Worm (Caenorhabditis elegans): ENCODE results near the gene sre-6.

sre-6 gene

DNA sequence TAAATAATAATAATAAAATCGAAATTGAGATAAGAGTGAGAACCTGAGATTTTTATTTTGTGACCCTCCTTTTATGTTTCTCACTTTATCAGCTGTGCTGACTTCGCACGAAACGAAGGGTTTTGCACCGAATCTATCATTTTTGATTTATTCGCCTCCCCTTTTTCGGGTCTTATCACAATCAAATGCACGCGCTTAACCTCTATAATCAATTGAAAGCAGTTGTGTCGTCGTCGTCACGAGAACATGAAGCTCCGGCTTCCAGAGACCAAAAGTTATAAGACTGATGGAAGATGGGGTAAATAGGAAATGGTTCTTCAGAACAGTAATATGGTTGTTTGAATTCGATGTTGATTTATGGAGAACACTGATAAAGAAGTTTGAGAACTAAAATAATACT is 38.6 kb upstream of the sre-6 start, which contains the start of gene D1054.18 (continued):
- TF ChIP-seq blmp-1 (tag; optimal IDR thresholded peaks at IDR 0.05) (no peak), ceh-82 (tag; optimal IDR thresholded peaks at IDR 0.05) (no peak), nhr-47 (tag; optimal IDR thresholded peaks at IDR 0.05) (no peak), nhr-77 (tag; optimal IDR thresholded peaks at IDR 0.05) (no peak), ceh-63 (GFP tag; optimal IDR thresholded peaks at IDR 0.05) (no peak), mdl-1 (tag; optimal IDR thresholded peaks at IDR 0.05) (peak in 1 of 2 experiments; percentile 15), elt-2 (tag; optimal IDR thresholded peaks at IDR 0.05) (peak; percentile 94), tbx-2 (tag; optimal IDR thresholded peaks at IDR 0.05) (no peak), lin-35 (GFP tag; optimal IDR thresholded peaks at IDR 0.05) (peak in 1 of 2 experiments; percentile 28), dpl-1 (GFP tag; optimal IDR thresholded peaks at IDR 0.05) (no peak), sup-37 (GFP tag; optimal IDR thresholded peaks at IDR 0.05) (no peak), pag-3 (tag; optimal IDR thresholded peaks at IDR 0.05; ENCODE audit: borderline replicate concordance, insufficient read depth) (no peak), zag-1 (tag; optimal IDR thresholded peaks at IDR 0.05) (no peak), nhr-20 (tag; optimal IDR thresholded peaks at IDR 0.05) (peak; percentile 0), pqm-1 (tag; optimal IDR thresholded peaks at IDR 0.05) (peak; percentile 59), lin-14 (GFP tag; optimal IDR thresholded peaks at IDR 0.05) (no peak)

DNA sequence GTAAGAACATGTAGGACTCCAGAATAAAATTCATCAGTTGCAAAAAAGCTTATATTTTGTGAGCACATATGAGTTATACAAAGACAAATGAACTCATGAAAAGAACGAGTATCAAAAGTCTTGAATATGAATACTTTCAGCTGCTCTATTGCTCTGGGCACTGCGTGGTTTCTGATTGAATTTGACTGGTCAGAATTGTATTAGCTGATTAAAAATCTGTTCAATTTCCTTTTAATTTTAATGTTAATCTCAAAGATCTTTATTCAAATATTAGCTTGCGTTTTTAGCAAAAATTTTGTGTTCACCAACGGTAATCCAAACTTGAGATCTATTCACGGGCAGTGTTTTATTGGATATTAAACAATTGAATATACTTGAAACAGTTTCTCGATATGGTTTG is 35.5 kb upstream of the sre-6 start, which contains the start of gene srh-184:
Gene srh-184 (minus strand): TSS at position 101 of the 400 bp plus-strand sequence.
- TF ChIP-seq ztf-11 (tag; optimal IDR thresholded peaks at IDR 0.05) = no peak
- TF ChIP-seq efl-3 (GFP tag; optimal IDR thresholded peaks at IDR 0.05) = no peak
- TF ChIP-seq fkh-10 (GFP tag; optimal IDR thresholded peaks at IDR 0.05) = no peak
- no peak for TF ChIP-seq pqm-1 (tag; optimal IDR thresholded peaks at IDR 0.05)
- no peak for TF ChIP-seq vab-15 (tag; optimal IDR thresholded peaks at IDR 0.05)
- TF ChIP-seq jun-1 (tag; optimal IDR thresholded peaks at IDR 0.05) = no peak
- no peak for TF ChIP-seq grh-1 (GFP tag; IDR thresholded peaks at IDR 0.05)
- no peak for TF ChIP-seq rnt-1 (tag; optimal IDR thresholded peaks at IDR 0.05)
- TF ChIP-seq nhr-90 (tag; optimal IDR thresholded peaks at IDR 0.05; ENCODE audit: poor library complexity) = no peak

DNA sequence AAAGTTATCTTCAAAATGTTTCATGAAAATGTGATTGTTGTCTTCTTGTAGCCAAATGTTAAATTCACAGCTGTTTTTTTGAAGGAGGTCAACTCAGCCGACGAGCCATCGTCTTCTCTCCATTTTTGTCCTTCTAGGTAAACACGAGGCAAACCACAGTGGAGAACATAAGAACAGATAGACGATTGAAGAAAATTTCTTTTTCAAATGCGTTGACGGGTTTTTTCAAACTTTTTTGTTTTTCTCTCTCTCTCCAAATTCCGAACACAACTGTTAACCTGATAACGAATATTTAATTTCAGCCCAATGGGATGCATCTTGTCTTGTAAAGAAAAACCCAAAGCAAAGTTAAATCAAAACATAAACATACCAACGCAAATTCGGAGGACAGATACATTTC is 32.9 kb upstream of the sre-6 start, which contains the start of gene D1054.19:
Gene D1054.19 (plus strand): TSS at position 301 of the 400 bp plus-strand sequence.
- TF ChIP-seq lin-14 (GFP tag; optimal IDR thresholded peaks at IDR 0.05) (no peak), ztf-11 (tag; optimal IDR thresholded peaks at IDR 0.05) (no peak), egl-27 (tag; optimal IDR thresholded peaks at IDR 0.05) (no peak), zag-1 (tag; optimal IDR thresholded peaks at IDR 0.05) (no peak), C16A3.4 (tag; optimal IDR thresholded peaks at IDR 0.05) (no peak), nhr-28 (tag; optimal IDR thresholded peaks at IDR 0.05) (no peak), mef-2 (tag; optimal IDR thresholded peaks at IDR 0.05) (no peak), pqm-1 (tag; optimal IDR thresholded peaks at IDR 0.05) (no peak)

DNA sequence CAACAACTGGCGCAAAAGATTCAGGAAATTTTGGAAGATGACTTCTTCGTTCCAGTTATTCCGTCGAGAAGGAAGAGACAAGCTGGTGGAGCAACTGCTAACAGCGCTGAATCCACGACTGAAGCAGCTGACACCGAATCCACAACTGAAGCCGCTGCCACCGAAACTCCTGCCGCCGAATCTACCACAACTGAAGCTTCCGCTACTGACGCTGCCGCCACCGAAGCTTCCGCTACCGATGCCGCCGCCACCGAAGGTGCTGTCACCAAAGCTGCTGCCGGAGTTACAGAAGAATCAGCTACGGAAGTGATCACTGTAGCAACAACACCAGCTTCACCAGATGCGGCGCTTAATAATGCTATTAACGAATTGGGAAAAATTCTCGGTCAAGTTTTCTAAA is 31.9 kb upstream of the sre-6 start:
- TF ChIP-seq dpl-1 (GFP tag; optimal IDR thresholded peaks at IDR 0.05) (no peak), ama-1 (optimal IDR thresholded peaks at IDR 0.05) (no peak), tlp-1 (tag; optimal IDR thresholded peaks at IDR 0.05) (no peak), ceh-82 (tag; optimal IDR thresholded peaks at IDR 0.05) (no peak), pqm-1 (tag; optimal IDR thresholded peaks at IDR 0.05) (no peak)

DNA sequence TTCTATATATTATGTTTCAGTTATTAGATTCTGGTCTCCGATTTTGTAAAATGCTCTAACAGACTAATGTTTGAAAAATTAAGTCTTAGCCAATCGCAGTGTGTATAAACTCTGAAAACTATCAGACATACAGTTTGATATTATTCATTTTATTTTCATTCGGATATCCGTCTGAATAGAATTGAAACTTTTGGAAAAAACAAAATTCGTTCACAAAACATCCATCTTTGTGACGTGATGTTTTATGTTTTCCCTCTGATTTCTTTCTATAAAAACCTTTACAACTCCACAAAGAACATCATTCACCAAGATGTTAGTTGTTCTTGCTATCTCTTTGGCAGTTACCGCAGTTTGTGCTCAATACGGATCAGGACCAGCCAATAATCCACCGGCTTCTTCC is 30.9 kb upstream of the sre-6 start, which contains the start of gene ule-3:
Gene ule-3 (plus strand): TSS at position 301 of the 400 bp plus-strand sequence.
- TF ChIP-seq pag-3 (tag; optimal IDR thresholded peaks at IDR 0.05; ENCODE audit: borderline replicate concordance, insufficient read depth) (no peak), rnt-1 (tag; optimal IDR thresholded peaks at IDR 0.05) (no peak), dpl-1 (GFP tag; optimal IDR thresholded peaks at IDR 0.05) (no peak), ceh-82 (tag; optimal IDR thresholded peaks at IDR 0.05) (no peak), nhr-11 (tag; optimal IDR thresholded peaks at IDR 0.05) (no peak), ceh-63 (GFP tag; optimal IDR thresholded peaks at IDR 0.05) (no peak), nhr-237 (tag; optimal IDR thresholded peaks at IDR 0.05) (no peak), grh-1 (GFP tag; IDR thresholded peaks at IDR 0.05) (no peak), sox-4 (tag; optimal IDR thresholded peaks at IDR 0.05) (no peak), unc-130 (tag; optimal IDR thresholded peaks at IDR 0.05) (no peak), lin-15B (tag; optimal IDR thresholded peaks at IDR 0.05) (no peak), sptf-1 (tag; optimal IDR thresholded peaks at IDR 0.05) (no peak), tlp-1 (tag; optimal IDR thresholded peaks at IDR 0.05) (no peak), tbx-2 (tag; optimal IDR thresholded peaks at IDR 0.05) (no peak)
